Worm (Caenorhabditis elegans) whole organism, L4/young adult: ENCODE measurements around the gene mocs-1.

ENCODE experiments used
- dao-5 ChIP-seq: sonication (generic microtip); optimal IDR thresholded peaks from 2 replicates; lab custom pipeline; 2016; ENCODE audit warnings: missing genotype, missing genetic modification characterization, moderate library complexity, missing compliant biosample characterization
- him-1 ChIP-seq: sonication (generic microtip); optimal IDR thresholded peaks from 2 replicates; lab custom pipeline; 2016; ENCODE audit warnings: missing genotype, missing genetic modification reagents, missing genetic modification characterization, missing compliant biosample characterization

DNA sequence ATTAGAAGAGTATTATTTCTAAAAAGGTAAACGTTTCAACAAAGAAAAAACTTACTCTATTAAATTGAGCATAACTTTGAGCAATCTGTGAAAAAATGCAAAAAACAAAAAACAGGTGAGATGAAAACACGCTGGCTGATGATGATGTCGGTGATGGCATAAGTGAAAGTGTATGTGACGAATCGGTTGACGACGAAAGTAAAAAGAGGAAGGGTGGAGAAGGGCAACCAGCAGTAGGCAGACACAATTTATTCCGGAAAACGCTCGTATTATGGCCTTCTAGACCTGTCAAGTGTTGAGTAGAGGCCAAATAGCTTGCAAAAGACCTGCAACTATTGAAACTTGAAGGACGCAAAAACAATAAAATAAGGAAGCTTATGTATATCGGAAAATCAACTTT is 12.7 kb downstream of the mocs-1 start, which contains the start of gene nas-13:
- TF ChIP-seq dao-5: no peak
- TF ChIP-seq him-1 (tag; lab: Kevin White, UChicago): no peak
